Fruit fly (Drosophila melanogaster): Measurements from ENCODE around the gene Ugt37D1.

dm6 chr2L:16761891-16762290 is 36.9 kb upstream of the Ugt37D1 start:
- TF ChIP-seq tj (GFP tag; optimal IDR thresholded peaks at IDR 0.05), result no peak
- no peak for TF ChIP-seq CG7101 (tag; optimal IDR thresholded peaks at IDR 0.05)
- no peak for TF ChIP-seq kay (GFP tag; ENCODE audit: borderline replicate concordance)
- no peak for TF ChIP-seq CG5204 (GFP tag; optimal IDR thresholded peaks at IDR 0.05)
- TF ChIP-seq CG11617 (GFP tag; optimal IDR thresholded peaks at IDR 0.05), result no peak
- TF ChIP-seq bab1 (GFP tag; optimal IDR thresholded peaks at IDR 0.05), result no peak
- no peak for TF ChIP-seq cnc (optimal IDR thresholded peaks at IDR 0.05)
- no peak for TF ChIP-seq CG33017 (tag; optimal IDR thresholded peaks at IDR 0.05)
- TF ChIP-seq CG14711 (tag; optimal IDR thresholded peaks at IDR 0.05), result no peak
- no peak for TF ChIP-seq Clk (GFP tag; optimal IDR thresholded peaks at IDR 0.05)
- TF ChIP-seq pad (GFP tag; optimal IDR thresholded peaks at IDR 0.05), result no peak
- TF ChIP-seq CG7045 (GFP tag; optimal IDR thresholded peaks at IDR 0.05), result no peak

Measured in whole organism, adult.